Worm (Caenorhabditis elegans) whole organism, midembryonic: ENCODE measurements around the gene R05G6.9.

Experiments
- cog-1 ChIP-seq: sonication (generic microtip); optimal IDR thresholded peaks from 2 replicates; lab custom pipeline; 2016; ENCODE audit warnings: missing genetic modification characterization, missing compliant biosample characterization
- flt-1 ChIP-seq: fragments of 200-800 bp; sonication (Bioruptor generic); IDR thresholded peaks from 2 replicates; pipeline ENCODE4 v1.3.6; 2022; ENCODE audit warnings: missing genetic modification characterization, missing compliant biosample characterization
- klf-2 ChIP-seq: fragments of 200-800 bp; sonication (Bioruptor generic); conservative IDR thresholded peaks from 2 replicates; pipeline ENCODE4 v1.3.6; 2022; ENCODE audit warnings: missing genetic modification reagents, missing genetic modification characterization, missing compliant biosample characterization
- ref-1 ChIP-seq: fragments of 200-800 bp; sonication (Bioruptor generic); conservative IDR thresholded peaks from 2 replicates; pipeline ENCODE4 v1.3.6; 2022; ENCODE audit warnings: missing genetic modification reagents, missing genetic modification characterization, missing compliant biosample characterization
- tab-1 ChIP-seq: fragments of 200-800 bp; sonication (Bioruptor generic); IDR thresholded peaks from 2 replicates; pipeline ENCODE4 v1.3.6; 2022; ENCODE audit warnings: missing genetic modification characterization, missing compliant biosample characterization
- ztf-29 ChIP-seq: fragments of 200-800 bp; sonication (Bioruptor generic); IDR thresholded peaks from 2 replicates; pipeline ENCODE4 v1.3.6; 2022; ENCODE audit warnings: missing genetic modification reagents, missing genetic modification characterization, missing compliant biosample characterization

ce11 chrIV:7530226-7531070, 14.4 kb upstream of the R05G6.9 start:
- TF ChIP-seq ref-1 (no peak), tab-1 (GFP tag; lab: Robert Waterston, UW) (no peak), flt-1 (GFP tag; lab: Robert Waterston, UW) (no peak), klf-2 (GFP tag; lab: Robert Waterston, UW) (no peak), ztf-29 (GFP tag; lab: Robert Waterston, UW) (no peak), cog-1 (tag; lab: Kevin White, UChicago) (no peak)
